Worm (Caenorhabditis elegans): Measurements from ENCODE around the gene spl-2.
A peak's percentile ranks its signal among the peaks of the same experiment; 100 is the strongest.

Gene spl-2

ce11 chrV:9175218-9175837 lies 28.6 kb upstream of the spl-2 start, which contains the start of gene spas-1 (continued):
- no peak for TF ChIP-seq mel-28 (tag; optimal IDR thresholded peaks at IDR 0.05; ENCODE audit: borderline replicate concordance)
- TF ChIP-seq ama-1 (optimal IDR thresholded peaks at IDR 0.05) = no peak
- TF ChIP-seq ama-1 (GFP tag; optimal IDR thresholded peaks at IDR 0.05) = no peak
- TF ChIP-seq ztf-26 (tag; optimal IDR thresholded peaks at IDR 0.05) = peak; percentile 56
- no peak for TF ChIP-seq F57C9.4 (tag; optimal IDR thresholded peaks at IDR 0.05)
- no peak for TF ChIP-seq attf-6 (GFP tag; IDR thresholded peaks at IDR 0.05)
- no peak for TF ChIP-seq akir-1 (GFP tag; optimal IDR thresholded peaks at IDR 0.05)
- no peak for TF ChIP-seq F10E7.11 (tag; optimal IDR thresholded peaks at IDR 0.05)
- TF ChIP-seq snpc-1.1 (tag; optimal IDR thresholded peaks at IDR 0.05; ENCODE audit: insufficient read depth) = peak; percentile 16
- peak; percentile 69 for TF ChIP-seq C06A6.2 (GFP tag; conservative IDR thresholded peaks at IDR 0.05)
- peak; percentile 40; the same call in 1 of the 2 replicates for TF ChIP-seq K11D2.4 (GFP tag; IDR thresholded peaks at IDR 0.05)
- TF ChIP-seq pbrm-1 (GFP tag; IDR thresholded peaks at IDR 0.05) = peak; percentile 83; the same call in 1 of the 2 replicates
- TF ChIP-seq T07F8.4 (tag; optimal IDR thresholded peaks at IDR 0.05) = no peak
- no peak for TF ChIP-seq nhr-27 (tag; optimal IDR thresholded peaks at IDR 0.05)
- TF ChIP-seq hmg-1.2 (GFP tag; IDR thresholded peaks at IDR 0.05) = peak; percentile 29; the same call in 1 of the 2 replicates
- TF ChIP-seq Y56A3A.18 (GFP tag; IDR thresholded peaks at IDR 0.05) = peak; percentile 49; the same call in 1 of the 2 replicates
- no peak for TF ChIP-seq Y95B8A.8 (GFP tag; IDR thresholded peaks at IDR 0.05)
- TF ChIP-seq sea-2 (GFP tag; IDR thresholded peaks at IDR 0.05) = no peak
- TF ChIP-seq F49E8.2 (tag; optimal IDR thresholded peaks at IDR 0.05; ENCODE audit: insufficient read depth) = no peak
- TF ChIP-seq ztf-22 (GFP tag; optimal IDR thresholded peaks at IDR 0.05) = no peak
- peak; percentile 84 for TF ChIP-seq attf-5 (GFP tag; optimal IDR thresholded peaks at IDR 0.05)
- no peak for TF ChIP-seq T26A5.8 (tag; optimal IDR thresholded peaks at IDR 0.05)
- peak; percentile 84 for TF ChIP-seq mcd-1 (GFP tag; IDR thresholded peaks at IDR 0.05)
- TF ChIP-seq Y53G8AR.9 (GFP tag; conservative IDR thresholded peaks at IDR 0.05) = 0 out of 2 replicates have a peak, but pooled peaks have one; percentile 22
- TF ChIP-seq athp-1 (tag; optimal IDR thresholded peaks at IDR 0.05) = no peak
- TF ChIP-seq ceh-100 (GFP tag; IDR thresholded peaks at IDR 0.05) = peak; percentile 34; the same call in 1 of the 2 replicates
- no peak for TF ChIP-seq dpff-1 (tag; optimal IDR thresholded peaks at IDR 0.05)
- TF ChIP-seq ztf-28 (GFP tag; IDR thresholded peaks at IDR 0.05) = no peak
- TF ChIP-seq snpc-3.4 (tag; optimal IDR thresholded peaks at IDR 0.05) = peak; percentile 71
- TF ChIP-seq egrh-3 (GFP tag; IDR thresholded peaks at IDR 0.05) = no peak
- peak; percentile 19 for TF ChIP-seq gei-17 (GFP tag; optimal IDR thresholded peaks at IDR 0.05)
- TF ChIP-seq cebp-1 (GFP tag; IDR thresholded peaks at IDR 0.05) = 0 out of 2 replicates have a peak, but pooled peaks have one; percentile 37
- peak; percentile 89 for TF ChIP-seq cebp-1 (tag; optimal IDR thresholded peaks at IDR 0.05)
- no peak for TF ChIP-seq Y79H2A.3 (GFP tag; conservative IDR thresholded peaks at IDR 0.05)
- peak; percentile 72 for TF ChIP-seq madf-6 (GFP tag; IDR thresholded peaks at IDR 0.05)
- TF ChIP-seq B0336.3 (GFP tag; IDR thresholded peaks at IDR 0.05) = peak; percentile 67
- TF ChIP-seq F23B12.7 (tag; optimal IDR thresholded peaks at IDR 0.05; ENCODE audit: insufficient read depth) = peak; percentile 88
- no peak for TF ChIP-seq aptf-2 (GFP tag; conservative IDR thresholded peaks at IDR 0.05)
- no peak for TF ChIP-seq egl-18 (GFP tag; IDR thresholded peaks at IDR 0.05)
- TF ChIP-seq somi-1 (GFP tag; optimal IDR thresholded peaks at IDR 0.05) = peak; percentile 25
- no peak for TF ChIP-seq hsf-1 (GFP tag; IDR thresholded peaks at IDR 0.05)
- no peak for TF ChIP-seq lin-26 (GFP tag; IDR thresholded peaks at IDR 0.05)
- peak; percentile 52 for TF ChIP-seq madf-10 (tag; optimal IDR thresholded peaks at IDR 0.05)
- peak; percentile 3 for TF ChIP-seq die-1 (tag; optimal IDR thresholded peaks at IDR 0.05)
- TF ChIP-seq tbx-9 (tag; optimal IDR thresholded peaks at IDR 0.05; ENCODE audit: borderline replicate concordance) = no peak
- no peak for TF ChIP-seq bed-2 (GFP tag; IDR thresholded peaks at IDR 0.05)
- TF ChIP-seq nfya-1 (tag; optimal IDR thresholded peaks at IDR 0.05; ENCODE audit: borderline replicate concordance, insufficient read depth) = no peak
- peak; percentile 67 for TF ChIP-seq tbp1 (GFP tag; optimal IDR thresholded peaks at IDR 0.05)
